Worm (Caenorhabditis elegans) whole organism, L1 larva: ENCODE data around the gene Y116F11A.6.
"Not testable (repeated sequence)": the region's sequence is repeated elsewhere in the genome, so short reads cannot be mapped to it uniquely, and the experiment has no call there.

Source experiments
- elt-2 ChIP-seq: sonication (generic microtip); optimal IDR thresholded peaks from 2 replicates; lab custom pipeline; 2016; ENCODE audit warnings: missing genetic modification characterization, mild to moderate bottlenecking, inconsistent platforms, missing compliant biosample characterization, missing genetic modification reagents
- zag-1 ChIP-seq: fragments of 150-350 bp; optimal IDR thresholded peaks from 2 replicates; lab custom pipeline; 2014; ENCODE audit warnings: missing biosample characterization, missing genetic modification characterization

- TF ChIP-seq elt-2, zag-1 (tag; lab: Kevin White, UChicago): not testable (repeated sequence)
Measured at ce11 chrV:19711646-19712045, 7.7 kb upstream of the Y116F11A.6 start, which contains the start of gene Y43F8C.23.
